Worm (Caenorhabditis elegans): Measurements from ENCODE around the gene pigc-1.
A peak's percentile ranks its signal among the peaks of the same experiment; 100 is the strongest.

pigc-1 gene

DNA sequence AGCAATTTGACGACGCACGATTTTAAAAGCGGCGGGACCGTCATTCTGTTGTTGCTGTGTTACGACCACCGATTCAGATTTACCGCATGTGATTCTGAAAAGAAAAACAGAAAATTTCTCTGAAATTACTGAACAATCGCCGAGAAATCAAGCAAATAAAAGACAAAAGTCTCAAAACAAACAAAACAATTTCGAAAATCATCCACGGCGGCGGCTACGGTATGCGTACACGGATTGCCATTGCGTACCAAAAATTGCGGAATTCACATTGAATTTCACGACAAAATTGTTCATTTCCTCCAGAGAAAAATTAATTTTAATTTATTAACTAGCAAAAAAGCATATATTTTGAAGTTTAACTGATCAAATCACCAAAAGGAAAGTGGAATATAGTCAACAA is 23.5 kb upstream of the pigc-1 start, which contains the start of gene pezo-1:
pezo-1 (minus strand) TSS at position 101 of the 400 bp plus-strand sequence.
- TF ChIP-seq ztf-28 (GFP tag; IDR thresholded peaks at IDR 0.05) (no peak), B0019.2 (GFP tag; conservative IDR thresholded peaks at IDR 0.05) (no peak), lsl-1 (GFP tag; optimal IDR thresholded peaks at IDR 0.05) (peak; percentile 28), ztf-18 (tag; optimal IDR thresholded peaks at IDR 0.05) (no peak), hsf-1 (GFP tag; IDR thresholded peaks at IDR 0.05) (0 out of 2 replicates have a peak, but pooled peaks have one; percentile 25), snpc-3.4 (tag; optimal IDR thresholded peaks at IDR 0.05) (peak; percentile 11)

DNA sequence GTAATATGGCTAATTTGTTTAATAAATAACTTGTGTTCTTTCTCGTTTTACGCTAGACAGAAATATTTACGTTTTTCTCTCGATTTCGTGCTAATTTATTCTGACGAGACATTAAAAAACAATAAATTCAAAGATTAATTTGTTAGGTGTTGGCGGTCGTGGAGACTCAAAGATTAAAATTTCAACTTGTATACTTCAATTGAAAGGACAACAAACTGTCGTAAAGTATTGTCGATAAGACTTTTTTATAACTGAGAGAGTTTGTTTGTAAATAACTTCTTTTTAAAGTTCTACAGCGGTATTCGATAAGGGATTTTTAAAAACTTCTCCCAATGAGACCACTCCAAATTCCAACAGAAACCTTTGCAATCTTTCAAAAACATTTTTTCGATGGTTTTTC is 10.8 kb upstream of the pigc-1 start:
- TF ChIP-seq hrde-1 (tag; optimal IDR thresholded peaks at IDR 0.05; ENCODE audit: borderline replicate concordance): no peak
- no peak for TF ChIP-seq ztf-18 (tag; optimal IDR thresholded peaks at IDR 0.05)
- no peak for TF ChIP-seq K11D2.4 (GFP tag; IDR thresholded peaks at IDR 0.05)
- TF ChIP-seq F39B2.1 (GFP tag; IDR thresholded peaks at IDR 0.05): no peak
- TF ChIP-seq bed-2 (GFP tag; IDR thresholded peaks at IDR 0.05): no peak
- TF ChIP-seq nhr-90 (tag; optimal IDR thresholded peaks at IDR 0.05): no peak
- TF ChIP-seq madf-10 (tag; optimal IDR thresholded peaks at IDR 0.05): no peak
- no peak for TF ChIP-seq lag-1 (GFP tag; IDR thresholded peaks at IDR 0.05)
- no peak for TF ChIP-seq madf-8 (GFP tag; conservative IDR thresholded peaks at IDR 0.05)
- no peak for TF ChIP-seq Y53F4B.3 (GFP tag; IDR thresholded peaks at IDR 0.05)
- no peak for TF ChIP-seq nhr-120 (GFP tag; IDR thresholded peaks at IDR 0.05)
- no peak for TF ChIP-seq nfya-2 (GFP tag; IDR thresholded peaks at IDR 0.05)
- TF ChIP-seq tbx-9 (tag; optimal IDR thresholded peaks at IDR 0.05; ENCODE audit: borderline replicate concordance): no peak

- TF ChIP-seq dpl-1 (GFP tag; optimal IDR thresholded peaks at IDR 0.05): no peak
- TF ChIP-seq ccch-3 (GFP tag; optimal IDR thresholded peaks at IDR 0.05): no peak
- TF ChIP-seq nfyb-1 (GFP tag; IDR thresholded peaks at IDR 0.05): no peak
- TF ChIP-seq dpff-1 (tag; optimal IDR thresholded peaks at IDR 0.05): no peak
- TF ChIP-seq mcd-1 (GFP tag; IDR thresholded peaks at IDR 0.05): peak; percentile 84
- no peak for TF ChIP-seq bed-2 (GFP tag; IDR thresholded peaks at IDR 0.05)
- TF ChIP-seq aptf-3 (GFP tag; IDR thresholded peaks at IDR 0.05): no peak
- TF ChIP-seq cebp-1 (GFP tag; IDR thresholded peaks at IDR 0.05): no peak
- TF ChIP-seq cebp-1 (tag; optimal IDR thresholded peaks at IDR 0.05): peak; percentile 23
- TF ChIP-seq snpc-4 (GFP tag; optimal IDR thresholded peaks at IDR 0.05): no peak
- peak in 1 of 4 experiments; percentile 6 for TF ChIP-seq snpc-4 (tag; optimal IDR thresholded peaks at IDR 0.05)
- peak; percentile 22 for TF ChIP-seq efl-1 (GFP tag; optimal IDR thresholded peaks at IDR 0.05)
- no peak for TF ChIP-seq lin-54 (GFP tag; optimal IDR thresholded peaks at IDR 0.05)
- TF ChIP-seq ztf-26 (tag; optimal IDR thresholded peaks at IDR 0.05): no peak
- TF ChIP-seq nfya-2 (GFP tag; IDR thresholded peaks at IDR 0.05): no peak
- TF ChIP-seq him-1 (tag; optimal IDR thresholded peaks at IDR 0.05): peak; percentile 22
- TF ChIP-seq F22D6.2 (tag; optimal IDR thresholded peaks at IDR 0.05): no peak
- no peak for TF ChIP-seq lin-35 (GFP tag; optimal IDR thresholded peaks at IDR 0.05)
Observed at ce11 chrIV:9341591-9341990, 1.4 kb downstream of the pigc-1 start, which contains the start of gene vps-26. Gene vps-26, minus strand, starts transcription at chrIV:9341790.

ce11 chrIV:9339205-9339604 is 3.7 kb downstream of the pigc-1 start, which contains the start of gene T20D3.6:
Gene T20D3.6, minus strand, starts transcription at chrIV:9339305.
- TF ChIP-seq attf-3 (GFP tag; conservative IDR thresholded peaks at IDR 0.05) (no peak), Y56A3A.18 (GFP tag; IDR thresholded peaks at IDR 0.05) (no peak), chd-7 (tag; optimal IDR thresholded peaks at IDR 0.05) (no peak), snpc-4 (GFP tag; optimal IDR thresholded peaks at IDR 0.05) (no peak), snpc-4 (tag; optimal IDR thresholded peaks at IDR 0.05) (no peak), madf-3 (GFP tag; IDR thresholded peaks at IDR 0.05) (no peak), lin-40 (tag; optimal IDR thresholded peaks at IDR 0.05) (no peak), dox-1 (GFP tag; IDR thresholded peaks at IDR 0.05) (no peak), Y53F4B.3 (GFP tag; IDR thresholded peaks at IDR 0.05) (no peak), nhr-27 (tag; optimal IDR thresholded peaks at IDR 0.05) (no peak)
